Fruit fly (Drosophila melanogaster) whole organism, larva: ENCODE results near the gene CG5727.

Experiments used
- noc ChIP-seq: fragments of 200-800 bp; sonication (Bioruptor generic); optimal IDR thresholded peaks from 3 replicates; lab custom pipeline; 2019; ENCODE audit warnings: missing biosample characterization, mild to moderate bottlenecking, missing genetic modification characterization, moderate library complexity

The CG5727 gene

dm6 chr2L:10210631-10211557 lies at the start of gene CG5727, which contains the start of gene ath:
CG5727 (minus strand) TSS chr2L:10210681.
ath (plus strand) TSS chr2L:10211143.
- no peak for TF ChIP-seq noc

dm6 chr2L:10255725-10256158 lies 45.3 kb upstream of the CG5727 start, which contains the start of gene CG5676:
CG5676 (minus strand) TSS chr2L:10255891.
- TF ChIP-seq noc: no peak

dm6 chr2L:10251592-10251991 lies 41.1 kb upstream of the CG5727 start, which contains the start of gene Ror:
Ror (plus strand) TSS chr2L:10251843.
- TF ChIP-seq noc: no peak

- TF ChIP-seq noc: no peak
These were observed 40.0 kb upstream of the CG5727 start, which contains the start of the genes bsk and CG31717 for dm6 chr2L:10250441-10250847. bsk (minus strand) TSS chr2L:10250501. CG31717 (plus strand) TSS chr2L:10250737.

- TF ChIP-seq noc: no peak
These were observed 39.2 kb upstream of the CG5727 start for dm6 chr2L:10249655-10250202.

dm6 chr2L:10246785-10247190 lies 36.3 kb upstream of the CG5727 start, which contains the start of gene chico:
chico (minus strand) TSS chr2L:10247078.
- TF ChIP-seq noc: no peak

- TF ChIP-seq noc: no peak
These were observed 28.5 kb upstream of the CG5727 start, which contains the start of gene me31B for dm6 chr2L:10238726-10239652. me31B (plus strand) TSS chr2L:10239341.

- no peak for TF ChIP-seq noc
These were observed 27.4 kb upstream of the CG5727 start, which contains the start of gene mthl15 for dm6 chr2L:10237725-10238446. mthl15 (minus strand) TSS chr2L:10238317.

dm6 chr2L:10232827-10233226 lies 22.3 kb upstream of the CG5727 start:
- no peak for TF ChIP-seq noc

dm6 chr2L:10232152-10232816 lies 21.8 kb upstream of the CG5727 start, which contains the start of gene eEF1delta:
eEF1delta (plus strand) TSS chr2L:10232507.
- no peak for TF ChIP-seq noc

- TF ChIP-seq noc: no peak
These were observed 21.0 kb upstream of the CG5727 start, which contains the start of gene ova for dm6 chr2L:10231510-10231909. ova (minus strand) TSS chr2L:10231692.

- TF ChIP-seq noc: no peak
These were observed 20.6 kb upstream of the CG5727 start for dm6 chr2L:10231092-10231494.

dm6 chr2L:10230455-10230854 lies 20.0 kb upstream of the CG5727 start:
- no peak for TF ChIP-seq noc

dm6 chr2L:10226724-10227407 lies 16.4 kb upstream of the CG5727 start, which contains the start of gene CG5708:
CG5708 (minus strand) TSS chr2L:10226808.
- TF ChIP-seq noc: no peak
